Fruit fly (Drosophila melanogaster) whole organism, embryonic: Measurements from ENCODE around the gene CG10195.

Experiments used
- BEAF-32 ChIP-seq: fragments of 200-800 bp; sonication (Bioruptor generic); optimal IDR thresholded peaks from 3 replicates; lab custom pipeline; 2017; ENCODE audit warnings: missing biosample characterization, missing genetic modification characterization, mild to moderate bottlenecking, moderate library complexity, missing genetic modification reagents
- Bgb ChIP-seq: fragments of 200-800 bp; sonication (Bioruptor generic); IDR thresholded peaks from 2 replicates; pipeline ENCODE4 v1.3.6; 2022; ENCODE audit warnings: missing biosample characterization, missing genetic modification characterization; ENCODE audit not compliant: partially characterized antibody
- CG1024 ChIP-seq: fragments of 200-800 bp; sonication (Bioruptor generic); IDR thresholded peaks from 2 replicates; pipeline ENCODE4 v1.3.6; 2022; ENCODE audit warnings: missing biosample characterization, missing genetic modification characterization
- CG10321 ChIP-seq: fragments of 200-800 bp; sonication (Bioruptor generic); IDR thresholded peaks from 2 replicates; pipeline ENCODE4 v1.3.6; 2022; ENCODE audit warnings: missing biosample characterization, missing genetic modification characterization
- CG10543 ChIP-seq: fragments of 200-800 bp; sonication (Bioruptor generic); optimal IDR thresholded peaks from 3 replicates; lab custom pipeline; 2017; ENCODE audit warnings: missing biosample characterization, mild to moderate bottlenecking, missing genetic modification characterization, moderate library complexity
- CG12744 ChIP-seq: fragments of 200-800 bp; sonication (Bioruptor generic); optimal IDR thresholded peaks from 2 replicates; lab custom pipeline; 2016; ENCODE audit warnings: missing biosample characterization, missing genetic modification characterization
- CG12942 ChIP-seq: fragments of 200-800 bp; sonication (Bioruptor generic); optimal IDR thresholded peaks from 3 replicates; lab custom pipeline; 2016; ENCODE audit warnings: missing biosample characterization, missing genetic modification characterization
- CG13123 ChIP-seq: fragments of 200-800 bp; sonication (Bioruptor generic); optimal IDR thresholded peaks from 2 replicates; lab custom pipeline; 2016; ENCODE audit warnings: missing biosample characterization, missing genetic modification characterization
- CG14860 ChIP-seq: fragments of 200-800 bp; sonication (Bioruptor generic); IDR thresholded peaks from 3 replicates; pipeline ENCODE4 v1.3.6; 2022; ENCODE audit warnings: missing biosample characterization, missing genetic modification characterization; ENCODE audit not compliant: partially characterized antibody
- CG16813 ChIP-seq: fragments of 200-800 bp; sonication (Bioruptor generic); IDR thresholded peaks from 3 replicates; pipeline ENCODE4 v1.3.6; 2022; ENCODE audit warnings: missing biosample characterization, missing genetic modification characterization; ENCODE audit not compliant: partially characterized antibody
- CG16815 ChIP-seq: fragments of 200-800 bp; sonication (Bioruptor generic); optimal IDR thresholded peaks from 3 replicates; lab custom pipeline; 2017; ENCODE audit warnings: missing biosample characterization, mild to moderate bottlenecking, missing genetic modification characterization
- CG18011 ChIP-seq: fragments of 200-800 bp; sonication (Bioruptor generic); optimal IDR thresholded peaks from 2 replicates; lab custom pipeline; 2017; ENCODE audit warnings: missing biosample characterization, missing genetic modification characterization, mild to moderate bottlenecking, moderate library complexity, missing genotype
- CG18599 ChIP-seq: fragments of 200-800 bp; sonication (Bioruptor generic); optimal IDR thresholded peaks from 3 replicates; lab custom pipeline; 2017; ENCODE audit warnings: missing biosample characterization, missing genetic modification characterization, mild to moderate bottlenecking, moderate library complexity, missing genetic modification reagents
- CG2116 ChIP-seq: fragments of 200-800 bp; sonication (Bioruptor generic); optimal IDR thresholded peaks from 3 replicates; lab custom pipeline; 2018; ENCODE audit warnings: missing biosample characterization, mild to moderate bottlenecking, missing genetic modification characterization
- CG2678 ChIP-seq: fragments of 200-800 bp; sonication (Bioruptor generic); optimal IDR thresholded peaks from 3 replicates; lab custom pipeline; 2019; ENCODE audit warnings: missing biosample characterization, mild to moderate bottlenecking, missing genetic modification characterization, moderate library complexity
- CG31365 ChIP-seq: fragments of 200-800 bp; sonication (Bioruptor generic); optimal IDR thresholded peaks from 2 replicates; lab custom pipeline; 2018; ENCODE audit warnings: missing biosample characterization, mild to moderate bottlenecking, missing genetic modification characterization
- CG32772 ChIP-seq: fragments of 200-800 bp; sonication (Bioruptor generic); IDR thresholded peaks from 2 replicates; pipeline ENCODE4 v1.3.6; 2022; ENCODE audit warnings: missing biosample characterization, missing genetic modification characterization
- CG34224 ChIP-seq: fragments of 200-800 bp; sonication (Bioruptor generic); IDR thresholded peaks from 3 replicates; pipeline ENCODE4 v1.3.6; 2022; ENCODE audit warnings: missing biosample characterization, missing genetic modification characterization; ENCODE audit not compliant: partially characterized antibody
- CG34422 ChIP-seq: fragments of 200-800 bp; sonication (Bioruptor generic); IDR thresholded peaks from 3 replicates; pipeline ENCODE4 v1.3.6; 2022; ENCODE audit warnings: missing biosample characterization, missing genetic modification characterization
- CG6683 ChIP-seq: fragments of 200-800 bp; sonication (Bioruptor generic); optimal IDR thresholded peaks from 2 replicates; lab custom pipeline; 2017; ENCODE audit warnings: missing biosample characterization, mild to moderate bottlenecking, missing genetic modification characterization, missing genetic modification reagents
- CG6813 ChIP-seq: fragments of 200-800 bp; sonication (Bioruptor generic); optimal IDR thresholded peaks from 2 replicates; lab custom pipeline; 2017; ENCODE audit warnings: missing biosample characterization, missing genetic modification characterization, mild to moderate bottlenecking, moderate library complexity, missing genetic modification reagents
- CG7963 ChIP-seq: fragments of 200-800 bp; sonication (Bioruptor generic); IDR thresholded peaks from 3 replicates; pipeline ENCODE4 v1.3.6; 2022; ENCODE audit warnings: missing biosample characterization, missing genetic modification characterization; ENCODE audit not compliant: partially characterized antibody
- CTCF ChIP-seq: fragments of 200-800 bp; sonication (Bioruptor generic); optimal IDR thresholded peaks from 2 replicates; lab custom pipeline; 2017; ENCODE audit warnings: missing biosample characterization, mild to moderate bottlenecking, missing genetic modification characterization, moderate library complexity
- Dp ChIP-seq: fragments of 200-800 bp; sonication (Bioruptor generic); optimal IDR thresholded peaks from 2 replicates; lab custom pipeline; 2018; ENCODE audit warnings: missing biosample characterization, mild to moderate bottlenecking, missing genetic modification characterization, moderate library complexity
- Elba2 ChIP-seq: fragments of 200-800 bp; sonication (Bioruptor generic); optimal IDR thresholded peaks from 3 replicates; lab custom pipeline; 2016; ENCODE audit warnings: missing biosample characterization, missing genetic modification characterization
- Fer2 ChIP-seq: fragments of 200-800 bp; sonication (Bioruptor generic); optimal IDR thresholded peaks from 2 replicates; lab custom pipeline; 2018; ENCODE audit warnings: missing biosample characterization, mild to moderate bottlenecking, missing genetic modification characterization, moderate library complexity
- Fer3 ChIP-seq: fragments of 200-800 bp; sonication (Bioruptor generic); optimal IDR thresholded peaks from 2 replicates; lab custom pipeline; 2018; ENCODE audit warnings: missing biosample characterization, mild to moderate bottlenecking, missing genetic modification characterization, moderate library complexity
- HLH4C ChIP-seq: fragments of 200-800 bp; sonication (Bioruptor generic); IDR thresholded peaks from 3 replicates; pipeline ENCODE4 v1.3.6; 2022; ENCODE audit warnings: missing biosample characterization, missing genetic modification characterization; ENCODE audit not compliant: partially characterized antibody
- MBD-R2 ChIP-seq: fragments of 200-800 bp; sonication (Bioruptor generic); IDR thresholded peaks from 2 replicates; pipeline ENCODE4 v1.3.6; 2022; ENCODE audit warnings: missing biosample characterization, missing genetic modification characterization
- Oaz ChIP-seq: fragments of 200-800 bp; sonication (Bioruptor generic); IDR thresholded peaks from 2 replicates; pipeline ENCODE4 v1.3.6; 2022; ENCODE audit warnings: missing biosample characterization, missing genetic modification characterization
- Ravus ChIP-seq: fragments of 200-800 bp; sonication (Bioruptor generic); IDR thresholded peaks from 2 replicates; pipeline ENCODE4 v1.3.6; 2022; ENCODE audit warnings: missing biosample characterization, missing genetic modification characterization
- Sin3A ChIP-seq: fragments of >200 bp; optimal IDR thresholded peaks from 2 replicates; lab custom pipeline; 2018
- bbx ChIP-seq: fragments of 200-800 bp; sonication (Bioruptor generic); IDR thresholded peaks from 2 replicates; pipeline ENCODE4 v1.3.6; 2022; ENCODE audit warnings: missing biosample characterization, missing genetic modification characterization; ENCODE audit not compliant: partially characterized antibody
- cato ChIP-seq: fragments of 200-800 bp; sonication (Bioruptor generic); optimal IDR thresholded peaks from 2 replicates; lab custom pipeline; 2016; ENCODE audit warnings: missing biosample characterization, missing genetic modification characterization, borderline replicate concordance
- cg ChIP-seq: fragments of 200-800 bp; sonication (Bioruptor generic); optimal IDR thresholded peaks from 3 replicates; lab custom pipeline; 2019; ENCODE audit warnings: missing biosample characterization, mild to moderate bottlenecking, missing genetic modification characterization, moderate library complexity
- chinmo ChIP-seq: fragments of 200-800 bp; sonication (Bioruptor generic); IDR thresholded peaks from 4 replicates; pipeline ENCODE4 v1.3.6; 2022; ENCODE audit warnings: missing biosample characterization, missing genetic modification characterization; ENCODE audit not compliant: partially characterized antibody
- hb ChIP-seq: fragments of 200-800 bp; sonication (Bioruptor generic); IDR thresholded peaks from 3 replicates; pipeline ENCODE4 v1.3.6; 2022; ENCODE audit warnings: missing biosample characterization, missing genetic modification characterization; ENCODE audit not compliant: partially characterized antibody
- hth ChIP-seq: fragments of >200 bp; optimal IDR thresholded peaks from 2 replicates; lab custom pipeline; 2017; ENCODE audit warnings: inconsistent platforms
- jing ChIP-seq: fragments of 200-800 bp; sonication (Bioruptor generic); optimal IDR thresholded peaks from 2 replicates; lab custom pipeline; 2018; ENCODE audit warnings: missing biosample characterization, mild to moderate bottlenecking, missing genetic modification characterization
- kni ChIP-seq: fragments of 200-800 bp; sonication (Bioruptor generic); optimal IDR thresholded peaks from 3 replicates; lab custom pipeline; 2017; ENCODE audit warnings: mild to moderate bottlenecking, missing biosample characterization, missing genetic modification reagents, missing genetic modification characterization
- maf-S ChIP-seq: fragments of 200-800 bp; sonication (Bioruptor generic); optimal IDR thresholded peaks from 2 replicates; lab custom pipeline; 2016; ENCODE audit warnings: missing biosample characterization, missing genetic modification characterization
- onecut ChIP-seq: fragments of 200-800 bp; sonication (Bioruptor generic); IDR thresholded peaks from 2 replicates; pipeline ENCODE4 v1.3.6; 2022; ENCODE audit warnings: missing biosample characterization, missing genetic modification characterization
- peb ChIP-seq: fragments of 200-800 bp; sonication (Bioruptor generic); IDR thresholded peaks from 2 replicates; pipeline ENCODE4 v1.3.6; 2022; ENCODE audit warnings: missing biosample characterization, missing genetic modification characterization
- sens ChIP-seq: fragments of 200-800 bp; sonication (Bioruptor generic); peaks from one replicate; lab custom pipeline; 2016; ENCODE audit warnings: missing biosample characterization, missing genetic modification characterization
- slbo ChIP-seq: fragments of 200-800 bp; sonication (Bioruptor generic); IDR thresholded peaks from 2 replicates; pipeline ENCODE4 v1.3.6; 2022; ENCODE audit warnings: missing biosample characterization, missing genetic modification characterization
- sna ChIP-seq: fragments of 200-800 bp; sonication (Bioruptor generic); IDR thresholded peaks from 2 replicates; pipeline ENCODE4 v1.3.6; 2022; ENCODE audit warnings: missing biosample characterization, missing genetic modification characterization; ENCODE audit not compliant: partially characterized antibody
- tna ChIP-seq: fragments of 200-800 bp; sonication (Bioruptor generic); IDR thresholded peaks from 2 replicates; pipeline ENCODE4 v1.3.6; 2022; ENCODE audit warnings: missing biosample characterization, missing genetic modification characterization; ENCODE audit not compliant: partially characterized antibody
- ttk ChIP-seq: fragments of 200-800 bp; sonication (Bioruptor generic); IDR thresholded peaks from 2 replicates; pipeline ENCODE4 v2.1.2; 2022; ENCODE audit warnings: missing biosample characterization, missing genetic modification characterization
- unc-4 ChIP-seq: fragments of 200-800 bp; sonication (Bioruptor generic); IDR thresholded peaks from 2 replicates; pipeline ENCODE4 v1.3.6; 2022; ENCODE audit warnings: missing biosample characterization, missing genetic modification characterization; ENCODE audit not compliant: partially characterized antibody

The CG10195 gene

DNA sequence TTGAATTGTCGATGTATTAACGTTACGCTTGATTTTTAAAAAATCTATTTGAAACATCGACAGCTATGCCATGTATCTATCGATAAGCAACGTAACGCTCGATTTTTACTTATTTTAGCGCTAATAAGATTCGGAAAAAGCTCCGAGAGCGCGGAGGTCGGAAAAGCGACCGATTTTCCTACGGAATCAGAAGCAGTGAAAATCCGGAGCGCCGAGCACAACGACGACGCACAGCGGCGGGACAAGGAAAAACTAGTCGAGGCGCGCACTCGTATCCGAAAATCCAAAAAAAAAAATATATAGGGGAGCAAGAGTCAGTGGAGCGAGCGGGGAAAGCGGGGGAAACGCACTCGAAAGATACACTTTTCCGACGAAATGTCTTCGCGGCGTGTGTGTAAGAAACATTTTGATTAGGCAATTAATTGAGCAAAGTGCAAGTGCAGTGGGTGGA lies 34.2 kb upstream of the CG10195 start, which contains the start of gene CG10132:
Gene CG10132 (plus strand): TSS at position 189 of the 451 bp plus-strand sequence.
- TF ChIP-seq CG2678 (tag; lab: Kevin White, UChicago) = no peak
- TF ChIP-seq Sin3A = no peak
- TF ChIP-seq CG2116 (GFP tag; lab: Kevin White, UChicago) = peak; percentile 21
- peak; percentile 59; the same call in 2 of the 3 replicates for TF ChIP-seq CG34224
- TF ChIP-seq unc-4 (GFP tag; lab: Robert Waterston, UW) = peak; percentile 46; the same call in 1 of the 2 replicates
- TF ChIP-seq tna = peak; percentile 58; the same call in 1 of the 2 replicates
- peak; percentile 53; the same call in 2 of the 3 replicates for TF ChIP-seq CG16813 (GFP tag; lab: Robert Waterston, UW)
- TF ChIP-seq CG1024 (GFP tag; lab: Robert Waterston, UW) = no peak
- peak; percentile 53; the same call in 1 of the 2 replicates for TF ChIP-seq bbx
- no peak for TF ChIP-seq cg (GFP tag; lab: Kevin White, UChicago)
- TF ChIP-seq CG31365 = no peak
- no peak for TF ChIP-seq ttk (GFP tag; lab: Robert Waterston, UW)
- no peak for TF ChIP-seq CG6813 (GFP tag; lab: Kevin White, UChicago)
- TF ChIP-seq Oaz (GFP tag; lab: Robert Waterston, UW) = no peak
- TF ChIP-seq CG12744 (GFP tag; lab: Kevin White, UChicago) = no peak
- TF ChIP-seq CG16815 (GFP tag; lab: Kevin White, UChicago) = no peak
- peak; percentile 67; the same call in 1 of the 3 replicates for TF ChIP-seq hb (GFP tag; lab: Robert Waterston, UW)
- TF ChIP-seq slbo (GFP tag; lab: Robert Waterston, UW) = no peak
- no peak for TF ChIP-seq CG6683 (GFP tag; lab: Kevin White, UChicago)
- peak; percentile 73 for TF ChIP-seq CTCF
- no peak for TF ChIP-seq kni
- no peak for TF ChIP-seq cato (GFP tag; lab: Kevin White, UChicago)
- TF ChIP-seq CG34422 (GFP tag; lab: Robert Waterston, UW) = peak; percentile 42; the same call in 1 of the 3 replicates
- TF ChIP-seq CG18599 (GFP tag; lab: Kevin White, UChicago) = peak; percentile 0
- TF ChIP-seq onecut = 0 out of 2 replicates have a peak, but pooled peaks have one; percentile 6
- TF ChIP-seq peb (GFP tag; lab: Robert Waterston, UW) = no peak
- TF ChIP-seq CG18011 (GFP tag; lab: Kevin White, UChicago) = no peak
- no peak for TF ChIP-seq CG12942 (GFP tag; lab: Kevin White, UChicago)
- TF ChIP-seq Fer3 (tag; lab: Kevin White, UChicago) = no peak
- TF ChIP-seq chinmo (GFP tag; lab: Robert Waterston, UW) = 0 out of 4 replicates have a peak, but pooled peaks have one; percentile 57
- TF ChIP-seq CG13123 (GFP tag; lab: Kevin White, UChicago) = no peak
- no peak for TF ChIP-seq Ravus
- TF ChIP-seq CG14860 (GFP tag; lab: Robert Waterston, UW) = 0 out of 3 replicates have a peak, but pooled peaks have one; percentile 58
- TF ChIP-seq Elba2 (GFP tag; lab: Kevin White, UChicago) = no peak
- no peak for TF ChIP-seq CG32772 (GFP tag; lab: Robert Waterston, UW)
- TF ChIP-seq hth = no peak
- TF ChIP-seq CG10543 (GFP tag; lab: Kevin White, UChicago) = peak; percentile 5
- TF ChIP-seq Dp (GFP tag; lab: Kevin White, UChicago) = peak; percentile 29
- TF ChIP-seq CG10321 = no peak
- TF ChIP-seq Bgb (GFP tag; lab: Robert Waterston, UW) = peak; percentile 41; the same call in 1 of the 2 replicates
- no peak for TF ChIP-seq Fer2 (tag; lab: Kevin White, UChicago)
- TF ChIP-seq maf-S (GFP tag; lab: Kevin White, UChicago) = no peak
- TF ChIP-seq jing (GFP tag; lab: Kevin White, UChicago) = no peak
- peak; percentile 57; the same call in 1 of the 3 replicates for TF ChIP-seq CG7963
- TF ChIP-seq sna (GFP tag; lab: Robert Waterston, UW) = peak; percentile 16; the same call in 1 of the 2 replicates
- TF ChIP-seq MBD-R2 (GFP tag; lab: Robert Waterston, UW) = 0 out of 2 replicates have a peak, but pooled peaks have one; percentile 10
- peak; percentile 78 for TF ChIP-seq HLH4C
- TF ChIP-seq sens (GFP tag; lab: Kevin White, UChicago) = peak; percentile 66
- peak; percentile 25 for TF ChIP-seq BEAF-32
